Worm (Caenorhabditis elegans) whole organism, L3 larva: Measurements from ENCODE around the gene dyf-18.

Experiments used
- R02D3.7 ChIP-seq: fragments of 150-350 bp; optimal IDR thresholded peaks from 2 replicates; lab custom pipeline; 2014; ENCODE audit warnings: missing biosample characterization, missing genetic modification characterization
- ZK546.5 ChIP-seq: sonication (generic microtip); optimal IDR thresholded peaks from 2 replicates; lab custom pipeline; 2017; ENCODE audit warnings: missing biosample characterization, missing genetic modification characterization
- aly-2 ChIP-seq: fragments of 150-350 bp; optimal IDR thresholded peaks from 2 replicates; lab custom pipeline; 2014; ENCODE audit warnings: missing biosample characterization, missing genetic modification characterization
- ama-1 ChIP-seq: fragments of 150-350 bp; optimal IDR thresholded peaks from 2 replicates; lab custom pipeline; 2018
- ceh-16 ChIP-seq: sonication (generic microtip); optimal IDR thresholded peaks from 2 replicates; lab custom pipeline; 2017; ENCODE audit warnings: missing biosample characterization, missing genetic modification characterization
- ceh-28 ChIP-seq: fragments of 150-350 bp; optimal IDR thresholded peaks from 2 replicates; lab custom pipeline; 2014; ENCODE audit warnings: missing biosample characterization, missing genetic modification reagents, missing genetic modification characterization
- ceh-82 ChIP-seq: fragments of 150-350 bp; optimal IDR thresholded peaks from 2 replicates; lab custom pipeline; 2014; ENCODE audit warnings: missing biosample characterization, missing genetic modification characterization
- ceh-9 ChIP-seq: sonication (generic microtip); optimal IDR thresholded peaks from 2 replicates; lab custom pipeline; 2018; ENCODE audit warnings: missing biosample characterization, missing genetic modification characterization
- daf-12 ChIP-seq: fragments of 150-350 bp; optimal IDR thresholded peaks from 2 replicates; lab custom pipeline; 2014; ENCODE audit warnings: missing biosample characterization, missing genetic modification reagents, missing genetic modification characterization
- egl-27 ChIP-seq: sonication (generic microtip); optimal IDR thresholded peaks from 4 replicates; lab custom pipeline; 2017; ENCODE audit warnings: missing biosample characterization, missing genetic modification reagents, missing genetic modification characterization
- egl-5 ChIP-seq: fragments of 150-350 bp; optimal IDR thresholded peaks from 2 replicates; lab custom pipeline; 2017; ENCODE audit warnings: missing biosample characterization, missing genetic modification reagents, missing genetic modification characterization, inconsistent platforms
- elt-1 ChIP-seq: fragments of 150-350 bp; optimal IDR thresholded peaks from 2 replicates; lab custom pipeline; 2014; ENCODE audit warnings: missing biosample characterization, missing genetic modification characterization
- elt-2 ChIP-seq: sonication (generic microtip); optimal IDR thresholded peaks from 2 replicates; lab custom pipeline; 2016; ENCODE audit warnings: missing genetic modification reagents, mild to moderate bottlenecking, missing genetic modification characterization, missing compliant biosample characterization
- elt-3 ChIP-seq, 3 experiments: fragments of 150-350 bp in 1 of 3; sonication (generic microtip) in 2 of 3; optimal IDR thresholded peaks; 2 replicates in 2 of 3; 4 replicates in 1 of 3; lab custom pipeline; 2014 to 2017; ENCODE audit warnings: missing biosample characterization in 3 of 3, missing genetic modification characterization in 3 of 3
- eor-1 ChIP-seq, 2 experiments: fragments of 150-350 bp; optimal IDR thresholded peaks; 2 replicates each; lab custom pipeline; 2014 to 2018; ENCODE audit warnings: missing biosample characterization in 2 of 2, missing genetic modification characterization in 2 of 2
- fkh-10 ChIP-seq: sonication (generic microtip); optimal IDR thresholded peaks from 2 replicates; lab custom pipeline; 2017; ENCODE audit warnings: missing biosample characterization, missing genetic modification reagents, missing genetic modification characterization
- fkh-2 ChIP-seq: fragments of 150-350 bp; optimal IDR thresholded peaks from 2 replicates; lab custom pipeline; 2014; ENCODE audit warnings: missing biosample characterization, missing genetic modification reagents, missing genetic modification characterization
- fos-1 ChIP-seq: fragments of 150-350 bp; optimal IDR thresholded peaks from 2 replicates; lab custom pipeline; 2014; ENCODE audit warnings: missing biosample characterization, missing genetic modification characterization
- lin-39 ChIP-seq: fragments of 150-350 bp; optimal IDR thresholded peaks from 2 replicates; lab custom pipeline; 2018; ENCODE audit warnings: missing biosample characterization, missing genetic modification reagents, missing genetic modification characterization
- lsy-12 ChIP-seq: sonication (generic microtip); optimal IDR thresholded peaks from 2 replicates; lab custom pipeline; 2016; ENCODE audit warnings: mild to moderate bottlenecking, missing genetic modification characterization, missing compliant biosample characterization
- mdl-1 ChIP-seq: fragments of 150-350 bp; optimal IDR thresholded peaks from 2 replicates; lab custom pipeline; 2014; ENCODE audit warnings: missing biosample characterization, missing genetic modification characterization
- mml-1 ChIP-seq: fragments of 150-350 bp; sonication (generic microtip); optimal IDR thresholded peaks from 3 replicates; lab custom pipeline; 2014; ENCODE audit warnings: missing biosample characterization, missing genetic modification characterization
- nfya-1 ChIP-seq: sonication (generic microtip); optimal IDR thresholded peaks from 2 replicates; lab custom pipeline; 2017; ENCODE audit warnings: missing genetic modification characterization, mild to moderate bottlenecking, missing compliant biosample characterization, antibody characterized with exemption, moderate library complexity; ENCODE audit not compliant: insufficient read depth
- nhr-11 ChIP-seq: fragments of 150-350 bp; optimal IDR thresholded peaks from 2 replicates; lab custom pipeline; 2014; ENCODE audit warnings: missing biosample characterization, missing genetic modification characterization
- nhr-12 ChIP-seq: fragments of 150-350 bp; optimal IDR thresholded peaks from 2 replicates; lab custom pipeline; 2014; ENCODE audit warnings: missing biosample characterization, missing genetic modification characterization
- nhr-23 ChIP-seq: fragments of 150-350 bp; optimal IDR thresholded peaks from 2 replicates; lab custom pipeline; 2014; ENCODE audit warnings: missing biosample characterization, missing genetic modification reagents, missing genetic modification characterization
- nhr-237 ChIP-seq: fragments of 150-350 bp; optimal IDR thresholded peaks from 2 replicates; lab custom pipeline; 2014; ENCODE audit warnings: missing biosample characterization, missing genetic modification characterization
- nhr-25 ChIP-seq: sonication (generic microtip); optimal IDR thresholded peaks from 2 replicates; lab custom pipeline; 2017; ENCODE audit warnings: missing biosample characterization, missing genetic modification characterization
- nhr-28 ChIP-seq: fragments of 150-350 bp; optimal IDR thresholded peaks from 2 replicates; lab custom pipeline; 2014; ENCODE audit warnings: missing biosample characterization, missing genetic modification characterization
- nhr-67 ChIP-seq: fragments of 150-350 bp; optimal IDR thresholded peaks from 2 replicates; lab custom pipeline; 2014; ENCODE audit warnings: missing biosample characterization, missing genetic modification characterization
- nhr-76 ChIP-seq: fragments of 150-350 bp; sonication (generic microtip); optimal IDR thresholded peaks from 5 replicates; lab custom pipeline; 2014; ENCODE audit warnings: missing biosample characterization, missing genetic modification characterization
- nhr-77 ChIP-seq: fragments of 150-350 bp; optimal IDR thresholded peaks from 2 replicates; lab custom pipeline; 2014; ENCODE audit warnings: missing biosample characterization, missing genetic modification characterization
- pha-4 ChIP-seq: fragments of 150-350 bp; optimal IDR thresholded peaks from 2 replicates; lab custom pipeline; 2014; ENCODE audit warnings: missing biosample characterization, missing genetic modification reagents, missing genetic modification characterization
- pqm-1 ChIP-seq: fragments of 150-350 bp; optimal IDR thresholded peaks from 2 replicates; lab custom pipeline; 2017; ENCODE audit warnings: missing biosample characterization, missing genetic modification characterization, inconsistent platforms
- sea-2 ChIP-seq: fragments of 150-350 bp; sonication (generic microtip); optimal IDR thresholded peaks from 4 replicates; lab custom pipeline; 2014; ENCODE audit warnings: missing biosample characterization, missing genetic modification reagents, missing genetic modification characterization
- skn-1 ChIP-seq: fragments of 150-350 bp; optimal IDR thresholded peaks from 2 replicates; lab custom pipeline; 2014; ENCODE audit warnings: missing biosample characterization, missing genetic modification characterization
- snpc-4 ChIP-seq: fragments of 150-350 bp; optimal IDR thresholded peaks from 2 replicates; lab custom pipeline; 2014; ENCODE audit warnings: missing biosample characterization, missing genetic modification characterization
- unc-39 ChIP-seq: sonication (generic microtip); optimal IDR thresholded peaks from 4 replicates; lab custom pipeline; 2017; ENCODE audit warnings: missing biosample characterization, missing genetic modification characterization
- unc-62 ChIP-seq: fragments of 150-350 bp; sonication (generic microtip); optimal IDR thresholded peaks from 4 replicates; lab custom pipeline; 2014; ENCODE audit warnings: missing biosample characterization, missing genetic modification reagents, missing genetic modification characterization
- ztf-11 ChIP-seq: fragments of 150-350 bp; optimal IDR thresholded peaks from 2 replicates; lab custom pipeline; 2014; ENCODE audit warnings: missing biosample characterization, missing genetic modification characterization
- ztf-4 ChIP-seq: fragments of 150-350 bp; optimal IDR thresholded peaks from 2 replicates; lab custom pipeline; 2014; ENCODE audit warnings: missing biosample characterization, missing genetic modification characterization

The dyf-18 gene

ce11 chrIV:11765507-11765906 is 35.5 kb downstream of the dyf-18 start (continued):
- TF ChIP-seq sea-2 (GFP tag; lab: Kevin White, UChicago) (peak; percentile 49), nhr-28 (no peak), ceh-82 (tag; lab: Kevin White, UChicago) (no peak), ceh-28 (tag; lab: Kevin White, UChicago) (peak; percentile 82), fkh-10 (GFP tag; lab: Kevin White, UChicago) (peak; percentile 71), unc-62 (no peak), ztf-11 (tag; lab: Kevin White, UChicago) (no peak), snpc-4 (peak; percentile 18), elt-2 (tag; lab: Kevin White, UChicago) (no peak), mdl-1 (no peak), fos-1 (tag; lab: Kevin White, UChicago) (no peak), ZK546.5 (tag; lab: Kevin White, UChicago) (no peak), nhr-11 (tag; lab: Kevin White, UChicago) (peak; percentile 4), nhr-67 (tag; lab: Kevin White, UChicago) (no peak), daf-12 (no peak), nfya-1 (tag; lab: Kevin White, UChicago) (peak; percentile 57), nhr-77 (tag; lab: Kevin White, UChicago) (no peak)
- TF ChIP-seq, all 47 proteins: peak for 11

ce11 chrIV:11760700-11761459 is 40.1 kb downstream of the dyf-18 start, which contains the start of gene T12A7.2:
Gene T12A7.2 (minus strand): TSS chrIV:11761111.
- TF ChIP-seq nhr-76 (tag; lab: Kevin White, UChicago), result no peak
- no peak for TF ChIP-seq fos-1 (tag; lab: Kevin White, UChicago)
- TF ChIP-seq nhr-67 (tag; lab: Kevin White, UChicago), result no peak
- TF ChIP-seq nhr-12 (tag; lab: Kevin White, UChicago), result no peak
- no peak for TF ChIP-seq R02D3.7 (tag; lab: Kevin White, UChicago)
- no peak for TF ChIP-seq lin-39 (tag; lab: Kevin White, UChicago)
- TF ChIP-seq mml-1, result no peak
- no peak for TF ChIP-seq ceh-16 (tag; lab: Kevin White, UChicago)
- no peak for TF ChIP-seq nhr-25 (tag; lab: Kevin White, UChicago)
- TF ChIP-seq elt-1 (tag; lab: Kevin White, UChicago), result no peak
- TF ChIP-seq lsy-12 (tag; lab: Kevin White, UChicago), result no peak
- TF ChIP-seq mdl-1, result no peak
- TF ChIP-seq pha-4 (tag; lab: Kevin White, UChicago), result peak; percentile 68
- TF ChIP-seq ZK546.5 (tag; lab: Kevin White, UChicago), result no peak
- TF ChIP-seq daf-12, result no peak
- TF ChIP-seq snpc-4, result no peak
- no peak for TF ChIP-seq nhr-23 (tag; lab: Kevin White, UChicago)
- TF ChIP-seq fkh-10 (GFP tag; lab: Kevin White, UChicago), result no peak
- peak; percentile 27 for TF ChIP-seq nfya-1 (tag; lab: Kevin White, UChicago)
- TF ChIP-seq elt-2 (tag; lab: Kevin White, UChicago), result peak; percentile 80
- TF ChIP-seq ztf-11 (tag; lab: Kevin White, UChicago), result no peak
- TF ChIP-seq elt-3 (tag; optimal IDR thresholded peaks at IDR 0.05; lab: Kevin White, UChicago), result no peak
- no peak for TF ChIP-seq ztf-4 (tag; lab: Kevin White, UChicago)
- no peak for TF ChIP-seq skn-1 (tag; lab: Kevin White, UChicago)
- peak; percentile 32 for TF ChIP-seq pqm-1 (tag; lab: Kevin White, UChicago)
- TF ChIP-seq sea-2 (GFP tag; lab: Kevin White, UChicago), result no peak
- no peak for TF ChIP-seq aly-2 (tag; lab: Kevin White, UChicago)
- TF ChIP-seq nhr-77 (tag; lab: Kevin White, UChicago), result no peak
- TF ChIP-seq ceh-9 (tag; lab: Kevin White, UChicago), result no peak
- no peak for TF ChIP-seq unc-39 (tag; lab: Kevin White, UChicago)
- TF ChIP-seq fkh-2 (tag; lab: Kevin White, UChicago), result no peak
- no peak for TF ChIP-seq nhr-237 (tag; lab: Kevin White, UChicago)
- TF ChIP-seq egl-5, result no peak

DNA sequence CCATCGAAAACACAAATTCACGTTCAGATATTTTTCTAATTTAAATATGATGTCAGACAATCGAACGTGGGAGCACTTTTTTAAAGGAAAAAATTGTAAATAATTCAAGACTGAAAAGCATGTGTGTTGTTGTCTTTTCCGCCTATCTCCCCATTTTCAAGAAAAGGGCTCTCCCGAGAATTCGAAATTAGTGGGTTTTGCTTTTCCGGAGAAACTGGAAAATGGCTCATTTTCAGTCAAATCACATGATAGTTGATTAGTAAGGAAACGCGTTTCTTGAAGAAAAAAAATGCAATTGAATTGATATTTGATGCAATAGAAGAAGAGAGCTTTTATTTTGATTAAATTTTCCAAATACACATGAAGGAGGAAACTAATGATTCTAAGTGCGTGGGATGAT is 41.1 kb downstream of the dyf-18 start:
- TF ChIP-seq mdl-1 (no peak), eor-1 (tag; optimal IDR thresholded peaks at IDR 0.05; lab: Kevin White, UChicago) (no peak), nhr-237 (tag; lab: Kevin White, UChicago) (no peak), ceh-9 (tag; lab: Kevin White, UChicago) (no peak), ama-1 (no peak), lin-39 (tag; lab: Kevin White, UChicago) (no peak), fkh-2 (tag; lab: Kevin White, UChicago) (no peak), nhr-67 (tag; lab: Kevin White, UChicago) (no peak), R02D3.7 (tag; lab: Kevin White, UChicago) (no peak), nhr-77 (tag; lab: Kevin White, UChicago) (no peak), egl-27 (tag; lab: Kevin White, UChicago) (no peak), elt-2 (tag; lab: Kevin White, UChicago) (no peak)
